Fruit fly (Drosophila melanogaster) whole organism, embryonic: ENCODE results near the gene CG5225.

ENCODE experiments used
- CG10565 ChIP-seq: fragments of 200-800 bp; sonication (Bioruptor generic); optimal IDR thresholded peaks from 3 replicates; lab custom pipeline; 2016; ENCODE audit warnings: missing biosample characterization, mild to moderate bottlenecking, missing genetic modification characterization
- CG12155 ChIP-seq: fragments of 200-800 bp; sonication (Bioruptor generic); optimal IDR thresholded peaks from 3 replicates; lab custom pipeline; 2016; ENCODE audit warnings: missing biosample characterization, missing genetic modification characterization
- CG1233 ChIP-seq: fragments of 200-800 bp; sonication (Bioruptor generic); optimal IDR thresholded peaks from 4 replicates; lab custom pipeline; 2018; ENCODE audit warnings: missing biosample characterization, mild to moderate bottlenecking, missing genetic modification characterization
- CG12769 ChIP-seq: fragments of 200-800 bp; sonication (Bioruptor generic); optimal IDR thresholded peaks from 2 replicates; lab custom pipeline; 2019; ENCODE audit warnings: missing biosample characterization, mild to moderate bottlenecking, missing genetic modification characterization, moderate library complexity
- CG13424 ChIP-seq: fragments of 200-800 bp; sonication (Bioruptor generic); optimal IDR thresholded peaks from 2 replicates; lab custom pipeline; 2019; ENCODE audit warnings: missing biosample characterization, mild to moderate bottlenecking, missing genetic modification characterization, moderate library complexity
- CG14667 ChIP-seq: fragments of 200-800 bp; sonication (Bioruptor generic); IDR thresholded peaks from 2 replicates; pipeline ENCODE4 v1.3.6; 2022; ENCODE audit warnings: missing biosample characterization, missing genetic modification characterization
- CG14710 ChIP-seq: fragments of 200-800 bp; sonication (Bioruptor generic); optimal IDR thresholded peaks from 3 replicates; lab custom pipeline; 2019; ENCODE audit warnings: missing biosample characterization, mild to moderate bottlenecking, missing genetic modification characterization, moderate library complexity
- CG1602 ChIP-seq: fragments of 200-800 bp; sonication (Bioruptor generic); optimal IDR thresholded peaks from 3 replicates; lab custom pipeline; 2016; ENCODE audit warnings: missing biosample characterization, missing genetic modification characterization
- CG16813 ChIP-seq: fragments of 200-800 bp; sonication (Bioruptor generic); IDR thresholded peaks from 3 replicates; pipeline ENCODE4 v1.3.6; 2022; ENCODE audit warnings: missing biosample characterization, missing genetic modification characterization; ENCODE audit not compliant: partially characterized antibody
- CG18599 ChIP-seq: fragments of 200-800 bp; sonication (Bioruptor generic); optimal IDR thresholded peaks from 3 replicates; lab custom pipeline; 2017; ENCODE audit warnings: missing biosample characterization, missing genetic modification characterization, mild to moderate bottlenecking, moderate library complexity, missing genetic modification reagents
- CG3281 ChIP-seq: fragments of 200-800 bp; sonication (Bioruptor generic); optimal IDR thresholded peaks from 3 replicates; lab custom pipeline; 2017; ENCODE audit warnings: missing biosample characterization, mild to moderate bottlenecking, missing genetic modification characterization
- CG4424 ChIP-seq: fragments of 200-800 bp; sonication (Bioruptor generic); optimal IDR thresholded peaks from 3 replicates; lab custom pipeline; 2016; ENCODE audit warnings: missing biosample characterization, missing genetic modification characterization
- CG4617 ChIP-seq: fragments of 200-800 bp; sonication (Bioruptor generic); optimal IDR thresholded peaks from 3 replicates; lab custom pipeline; 2016; ENCODE audit warnings: missing biosample characterization, missing genetic modification characterization, borderline replicate concordance
- CG5245 ChIP-seq: fragments of 200-800 bp; sonication (Bioruptor generic); optimal IDR thresholded peaks from 3 replicates; lab custom pipeline; 2016; ENCODE audit warnings: missing biosample characterization, missing genetic modification characterization
- CG6689 ChIP-seq: fragments of 200-800 bp; sonication (Bioruptor generic); IDR thresholded peaks from 2 replicates; pipeline ENCODE4 v1.3.6; 2022; ENCODE audit warnings: missing biosample characterization, missing genetic modification characterization
- CG7839 ChIP-seq: fragments of 200-800 bp; sonication (Bioruptor generic); optimal IDR thresholded peaks from 3 replicates; lab custom pipeline; 2018; ENCODE audit warnings: missing biosample characterization, mild to moderate bottlenecking, missing genetic modification characterization, moderate library complexity
- CG8281 ChIP-seq: fragments of 200-800 bp; sonication (Bioruptor generic); optimal IDR thresholded peaks from 2 replicates; lab custom pipeline; 2018; ENCODE audit warnings: missing biosample characterization, mild to moderate bottlenecking, missing genetic modification characterization, moderate library complexity
- CG8359 ChIP-seq: fragments of 200-800 bp; sonication (Bioruptor generic); optimal IDR thresholded peaks from 2 replicates; lab custom pipeline; 2017; ENCODE audit warnings: missing biosample characterization, mild to moderate bottlenecking, missing genetic modification characterization, borderline replicate concordance
- CG8388 ChIP-seq: fragments of 200-800 bp; sonication (Bioruptor generic); optimal IDR thresholded peaks from 2 replicates; lab custom pipeline; 2019; ENCODE audit warnings: missing biosample characterization, mild to moderate bottlenecking, missing genetic modification characterization, moderate library complexity
- CG8765 ChIP-seq: fragments of 200-800 bp; sonication (Bioruptor generic); IDR thresholded peaks from 2 replicates; pipeline ENCODE4 v1.3.6; 2022; ENCODE audit warnings: missing biosample characterization, missing genetic modification characterization
- CG9876 ChIP-seq: fragments of 200-800 bp; sonication (Bioruptor generic); optimal IDR thresholded peaks from 2 replicates; lab custom pipeline; 2016; ENCODE audit warnings: missing biosample characterization, missing genetic modification characterization
- Doc3 ChIP-seq: fragments of 200-800 bp; sonication (Bioruptor generic); IDR thresholded peaks from 3 replicates; pipeline ENCODE4 v1.3.6; 2022; ENCODE audit warnings: missing biosample characterization, missing genetic modification characterization; ENCODE audit not compliant: partially characterized antibody
- Elba2 ChIP-seq: fragments of 200-800 bp; sonication (Bioruptor generic); optimal IDR thresholded peaks from 3 replicates; lab custom pipeline; 2016; ENCODE audit warnings: missing biosample characterization, missing genetic modification characterization
- HmgD ChIP-seq: fragments of 200-800 bp; sonication (Bioruptor generic); optimal IDR thresholded peaks from 3 replicates; lab custom pipeline; 2016; ENCODE audit warnings: missing biosample characterization, missing genetic modification characterization
- Hsf ChIP-seq: fragments of 200-800 bp; sonication (Bioruptor generic); optimal IDR thresholded peaks from 3 replicates; lab custom pipeline; 2016; ENCODE audit warnings: missing biosample characterization, missing genetic modification characterization
- Kr ChIP-seq: fragments of 200-800 bp; sonication (Bioruptor generic); optimal IDR thresholded peaks from 2 replicates; lab custom pipeline; 2017; ENCODE audit warnings: missing biosample characterization, mild to moderate bottlenecking, missing genetic modification characterization
- Lhr ChIP-seq: fragments of 200-800 bp; sonication (Bioruptor generic); optimal IDR thresholded peaks from 3 replicates; lab custom pipeline; 2017; ENCODE audit warnings: mild to moderate bottlenecking, missing biosample characterization, missing genetic modification reagents, missing genetic modification characterization
- Mrtf ChIP-seq: fragments of 200-800 bp; sonication (Bioruptor generic); IDR thresholded peaks from 3 replicates; pipeline ENCODE4 v1.3.6; 2022; ENCODE audit warnings: missing biosample characterization, missing genetic modification characterization
- Oli ChIP-seq: fragments of 200-800 bp; sonication (Bioruptor generic); optimal IDR thresholded peaks from 2 replicates; lab custom pipeline; 2018; ENCODE audit warnings: missing biosample characterization, mild to moderate bottlenecking, missing genetic modification characterization, moderate library complexity
- Rx ChIP-seq: fragments of 200-800 bp; sonication (Bioruptor generic); IDR thresholded peaks from 2 replicates; pipeline ENCODE4 v1.3.6; 2022; ENCODE audit warnings: missing biosample characterization, missing genetic modification characterization
- Ssrp ChIP-seq: fragments of 200-800 bp; sonication (Bioruptor generic); optimal IDR thresholded peaks from 2 replicates; lab custom pipeline; 2018; ENCODE audit warnings: missing biosample characterization, mild to moderate bottlenecking, missing genetic modification characterization, moderate library complexity
- aop ChIP-seq: fragments of 200-800 bp; sonication (Bioruptor generic); IDR thresholded peaks from 2 replicates; pipeline ENCODE4 v1.3.6; 2022; ENCODE audit warnings: missing biosample characterization, missing genetic modification characterization
- bab2 ChIP-seq: fragments of 200-800 bp; sonication (Bioruptor generic); optimal IDR thresholded peaks from 2 replicates; lab custom pipeline; 2016; ENCODE audit warnings: missing biosample characterization, missing genetic modification characterization
- btn ChIP-seq: fragments of 200-800 bp; sonication (Bioruptor generic); optimal IDR thresholded peaks from 2 replicates; lab custom pipeline; 2016; ENCODE audit warnings: missing biosample characterization, missing genetic modification characterization
- mirr ChIP-seq: fragments of 200-800 bp; sonication (Bioruptor generic); optimal IDR thresholded peaks from 3 replicates; lab custom pipeline; 2018; ENCODE audit warnings: missing biosample characterization, mild to moderate bottlenecking, missing genetic modification characterization
- nerfin-2 ChIP-seq: fragments of 200-800 bp; sonication (Bioruptor generic); IDR thresholded peaks from 2 replicates; pipeline ENCODE4 v1.3.6; 2022; ENCODE audit warnings: missing biosample characterization, missing genetic modification characterization; ENCODE audit not compliant: partially characterized antibody
- otp ChIP-seq: fragments of 200-800 bp; sonication (Bioruptor generic); IDR thresholded peaks from 3 replicates; pipeline ENCODE4, ENCODE4 v1.3.6; 2022; ENCODE audit warnings: missing biosample characterization, missing genetic modification characterization
- pan ChIP-seq, 4 experiments: fragments of >200 bp in 3 of 4; fragments of 200-800 bp in 1 of 4; sonication (Bioruptor generic) in 1 of 4; optimal IDR thresholded peaks in 3 of 4; IDR thresholded peaks in 1 of 4; 2 replicates each; pipeline versions ENCODE4 v1.3.6 to Lab custom; 2017 to 2022; ENCODE audit warnings: missing biosample characterization in 2 of 4, missing genetic modification characterization in 2 of 4, mixed read lengths in 1 of 4
- pb ChIP-seq: fragments of 200-800 bp; sonication (Bioruptor generic); optimal IDR thresholded peaks from 3 replicates; lab custom pipeline; 2016; ENCODE audit warnings: missing biosample characterization, missing genetic modification characterization
- pfk ChIP-seq: fragments of 200-800 bp; sonication (Bioruptor generic); optimal IDR thresholded peaks from 2 replicates; lab custom pipeline; 2018; ENCODE audit warnings: missing biosample characterization, mild to moderate bottlenecking, missing genetic modification characterization, moderate library complexity
- repo ChIP-seq: fragments of 200-800 bp; sonication (Bioruptor generic); optimal IDR thresholded peaks from 2 replicates; lab custom pipeline; 2016; ENCODE audit warnings: missing biosample characterization, missing genetic modification characterization
- row ChIP-seq: fragments of 200-800 bp; sonication (Bioruptor generic); IDR thresholded peaks from 3 replicates; pipeline ENCODE4 v1.3.6; 2022; ENCODE audit warnings: missing biosample characterization, missing genetic modification characterization
- shn ChIP-seq: fragments of 200-800 bp; sonication (Bioruptor generic); optimal IDR thresholded peaks from 3 replicates; lab custom pipeline; 2016; ENCODE audit warnings: missing biosample characterization, missing genetic modification characterization
- sqz ChIP-seq: fragments of 200-800 bp; sonication (Bioruptor generic); optimal IDR thresholded peaks from 3 replicates; lab custom pipeline; 2018; ENCODE audit warnings: missing biosample characterization, mild to moderate bottlenecking, missing genetic modification characterization
- sr ChIP-seq: fragments of 200-800 bp; sonication (Bioruptor generic); IDR thresholded peaks from 3 replicates; pipeline ENCODE4 v1.3.6; 2022; ENCODE audit warnings: missing biosample characterization, missing genetic modification characterization
- usp ChIP-seq: fragments of >200 bp; optimal IDR thresholded peaks from 2 replicates; lab custom pipeline; 2017; ENCODE audit warnings: missing biosample characterization, missing genetic modification characterization
- wdn ChIP-seq: fragments of 200-800 bp; sonication (Bioruptor generic); IDR thresholded peaks from 2 replicates; pipeline ENCODE4 v1.3.6; 2022; ENCODE audit warnings: missing biosample characterization, missing genetic modification characterization

CG5225 gene

DNA sequence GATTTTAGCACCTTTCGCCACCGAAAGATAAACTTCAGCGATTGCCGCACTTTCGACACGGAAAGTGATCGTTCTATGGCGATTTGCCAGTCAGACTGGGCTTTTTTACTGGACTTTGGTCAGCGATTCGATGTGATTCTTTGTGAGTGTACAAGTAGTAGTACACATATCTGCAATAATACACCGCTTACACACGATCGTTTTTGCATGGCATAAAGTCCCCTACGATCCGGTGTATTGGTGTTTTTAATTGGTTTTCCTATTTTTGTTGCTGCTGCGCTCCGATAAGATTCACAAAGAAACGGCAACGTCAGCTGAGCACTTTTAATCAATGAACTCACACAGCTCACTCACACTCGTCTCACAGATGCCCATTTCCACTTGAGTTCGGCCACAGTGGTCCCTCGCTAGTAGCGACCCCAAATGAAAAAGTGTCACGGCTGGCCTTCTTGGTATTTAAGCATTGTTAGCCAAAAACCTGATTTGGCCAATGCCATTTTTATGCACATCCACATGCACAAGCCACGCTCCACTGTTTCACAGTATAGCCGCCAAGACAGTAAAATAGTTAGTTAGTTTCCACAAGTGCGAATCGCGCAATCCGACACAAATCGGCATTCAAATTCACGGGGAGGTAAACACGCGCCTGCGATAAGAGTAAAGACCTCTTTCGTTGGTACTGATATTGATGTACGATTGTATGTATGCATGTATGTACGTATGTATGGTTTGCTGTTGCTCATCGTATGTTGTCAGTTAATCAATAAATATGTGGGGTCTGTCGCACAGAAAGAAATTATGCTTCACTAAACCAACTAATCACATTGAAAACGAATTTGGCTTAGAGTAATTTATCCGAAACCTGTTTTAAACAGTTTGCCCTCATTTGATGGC, 42.1 kb upstream of the CG5225 start (continued):
- TF ChIP-seq nerfin-2 (GFP tag; lab: Robert Waterston, UW), result no peak
- TF ChIP-seq mirr (GFP tag; lab: Kevin White, UChicago), result peak; percentile 98
- peak; percentile 28 for TF ChIP-seq Lhr (GFP tag; lab: Kevin White, UChicago)
- TF ChIP-seq CG4617 (GFP tag; lab: Kevin White, UChicago), result peak; percentile 82
- TF ChIP-seq CG4424, result peak; percentile 82
- TF ChIP-seq Rx (GFP tag; lab: Robert Waterston, UW), result peak; percentile 96
- TF ChIP-seq Hsf (GFP tag; lab: Kevin White, UChicago), result peak; percentile 91
- TF ChIP-seq CG16813 (GFP tag; lab: Robert Waterston, UW), result no peak
- TF ChIP-seq Kr (GFP tag; lab: Kevin White, UChicago), result no peak
- TF ChIP-seq bab2 (GFP tag; lab: Kevin White, UChicago), result peak; percentile 97
- TF ChIP-seq pan (optimal IDR thresholded peaks at IDR 0.05; lab: Kevin White, UChicago), result no peak
- TF ChIP-seq pan (GFP tag; optimal IDR thresholded peaks at IDR 0.05 in 1 of 2, IDR thresholded peaks at IDR 0.05 in 1 of 2), result peak in 1 of 2 experiments; percentile 96
- TF ChIP-seq CG3281 (GFP tag; lab: Kevin White, UChicago), result peak; percentile 92
- peak; percentile 94 for TF ChIP-seq CG8765 (GFP tag; lab: Robert Waterston, UW)
- TF ChIP-seq Doc3 (GFP tag; lab: Robert Waterston, UW), result no peak
- peak; percentile 91 for TF ChIP-seq CG13424
- TF ChIP-seq CG1602 (GFP tag; lab: Kevin White, UChicago), result peak; percentile 83
- TF ChIP-seq CG8281, result peak; percentile 92
- TF ChIP-seq CG14710, result peak; percentile 11
- TF ChIP-seq CG10565 (GFP tag; lab: Kevin White, UChicago), result no peak
- peak; percentile 94 for TF ChIP-seq shn
- TF ChIP-seq CG6689 (GFP tag; lab: Robert Waterston, UW), result peak; percentile 91
- peak; percentile 78 for TF ChIP-seq CG5245 (GFP tag; lab: Kevin White, UChicago)
- TF ChIP-seq wdn (GFP tag; lab: Robert Waterston, UW), result peak; percentile 98
- peak; percentile 92 for TF ChIP-seq CG14667 (GFP tag; lab: Robert Waterston, UW)
- no peak for TF ChIP-seq Elba2 (GFP tag; lab: Kevin White, UChicago)
- peak; percentile 97 for TF ChIP-seq Mrtf (GFP tag; lab: Robert Waterston, UW)
- peak; percentile 93 for TF ChIP-seq CG9876
- peak; percentile 94 for TF ChIP-seq CG12155 (GFP tag; lab: Kevin White, UChicago)
- TF ChIP-seq Oli (tag; lab: Kevin White, UChicago), result peak; percentile 91
- TF ChIP-seq sr (GFP tag; lab: Robert Waterston, UW), result peak; percentile 91; the same call in 2 of the 3 replicates
- TF ChIP-seq row (GFP tag; lab: Robert Waterston, UW), result peak; percentile 98
- TF ChIP-seq CG1233 (GFP tag; lab: Kevin White, UChicago), result peak; percentile 86
- TF ChIP-seq btn (GFP tag; lab: Kevin White, UChicago), result peak; percentile 86
- peak; percentile 91 for TF ChIP-seq aop (GFP tag; lab: Robert Waterston, UW)
- TF ChIP-seq repo (GFP tag; lab: Kevin White, UChicago), result peak; percentile 87
- TF ChIP-seq CG8359 (GFP tag; lab: Kevin White, UChicago), result peak; percentile 34
- no peak for TF ChIP-seq usp (GFP tag; lab: Kevin White, UChicago)
- peak; percentile 63 for TF ChIP-seq CG8388 (GFP tag; lab: Kevin White, UChicago)
- peak; percentile 37 for TF ChIP-seq pfk
- peak; percentile 98 for TF ChIP-seq CG18599 (GFP tag; lab: Kevin White, UChicago)
- TF ChIP-seq sqz, result peak; percentile 43
- TF ChIP-seq CG7839 (tag; lab: Kevin White, UChicago), result peak; percentile 96
- TF ChIP-seq pb (GFP tag; lab: Kevin White, UChicago), result peak; percentile 90
- TF ChIP-seq CG12769 (tag; lab: Kevin White, UChicago), result peak; percentile 99
- TF ChIP-seq Ssrp, result peak; percentile 77
- peak; percentile 88 for TF ChIP-seq HmgD (GFP tag; lab: Kevin White, UChicago)
- TF ChIP-seq otp, result peak; percentile 97
